Fruit fly (Drosophila melanogaster) whole organism, prepupa: Measurements from ENCODE around the gene CG7573.

Source experiments
- Blimp-1 ChIP-seq: fragments of 200-800 bp; sonication (Bioruptor generic); optimal IDR thresholded peaks from 3 replicates; lab custom pipeline; 2017; ENCODE audit warnings: missing biosample characterization, missing genetic modification characterization, mild to moderate bottlenecking, moderate library complexity, missing genetic modification reagents
- CG10631 ChIP-seq: fragments of 200-800 bp; sonication (Bioruptor generic); optimal IDR thresholded peaks from 2 replicates; lab custom pipeline; 2016; ENCODE audit warnings: missing biosample characterization, missing genetic modification characterization
- CG10669 ChIP-seq: fragments of 200-800 bp; sonication (Bioruptor generic); optimal IDR thresholded peaks from 3 replicates; lab custom pipeline; 2018; ENCODE audit warnings: missing biosample characterization, mild to moderate bottlenecking, missing genetic modification characterization, moderate library complexity
- CG11294 ChIP-seq: fragments of 200-800 bp; sonication (Bioruptor generic); IDR thresholded peaks from 2 replicates; pipeline ENCODE4 v1.3.6; 2022; ENCODE audit warnings: missing biosample characterization, missing genetic modification characterization
- CG11902 ChIP-seq: fragments of 200-800 bp; sonication (Bioruptor generic); optimal IDR thresholded peaks from 3 replicates; lab custom pipeline; 2016; ENCODE audit warnings: missing biosample characterization, missing genetic modification characterization
- CG15336 ChIP-seq: fragments of 200-800 bp; sonication (Bioruptor generic); IDR thresholded peaks from 2 replicates; pipeline ENCODE4 v1.3.6; 2022; ENCODE audit warnings: missing biosample characterization, missing genetic modification characterization
- CG1621 ChIP-seq: fragments of 200-800 bp; sonication (Bioruptor generic); optimal IDR thresholded peaks from 3 replicates; lab custom pipeline; 2018; ENCODE audit warnings: missing biosample characterization, mild to moderate bottlenecking, missing genetic modification characterization
- CG16779 ChIP-seq: fragments of 200-800 bp; sonication (Bioruptor generic); optimal IDR thresholded peaks from 3 replicates; lab custom pipeline; 2017; ENCODE audit warnings: missing biosample characterization, mild to moderate bottlenecking, missing genetic modification characterization
- CG3032 ChIP-seq: fragments of 200-800 bp; optimal IDR thresholded peaks from 2 replicates; lab custom pipeline; 2019; ENCODE audit warnings: missing biosample characterization, mild to moderate bottlenecking, missing genetic modification characterization, moderate library complexity
- CG31627 ChIP-seq: fragments of 200-800 bp; sonication (Bioruptor generic); optimal IDR thresholded peaks from 3 replicates; lab custom pipeline; 2016; ENCODE audit warnings: missing biosample characterization, missing genetic modification characterization
- CG32006 ChIP-seq: fragments of 200-800 bp; sonication (Bioruptor generic); optimal IDR thresholded peaks from 3 replicates; lab custom pipeline; 2017; ENCODE audit warnings: missing biosample characterization, mild to moderate bottlenecking, missing genetic modification characterization
- CG34406 ChIP-seq: fragments of 200-800 bp; sonication (Bioruptor generic); optimal IDR thresholded peaks from 3 replicates; lab custom pipeline; 2016; ENCODE audit warnings: missing biosample characterization, missing genetic modification characterization
- CG3919 ChIP-seq: fragments of 200-800 bp; sonication (Bioruptor generic); optimal IDR thresholded peaks from 3 replicates; lab custom pipeline; 2016; ENCODE audit warnings: missing biosample characterization, missing genetic modification characterization
- CG4318 ChIP-seq: fragments of 200-800 bp; sonication (Bioruptor generic); optimal IDR thresholded peaks from 3 replicates; lab custom pipeline; 2017; ENCODE audit warnings: missing biosample characterization, mild to moderate bottlenecking, missing genetic modification characterization
- CG6163 ChIP-seq: fragments of 200-800 bp; sonication (Bioruptor generic); IDR thresholded peaks from 3 replicates; pipeline ENCODE4 v1.3.6; 2022; ENCODE audit warnings: missing biosample characterization, missing genetic modification characterization
- CG6276 ChIP-seq: fragments of 200-800 bp; sonication (Bioruptor generic); optimal IDR thresholded peaks from 2 replicates; lab custom pipeline; 2017; ENCODE audit warnings: missing biosample characterization, mild to moderate bottlenecking, missing genetic modification characterization
- CG6792 ChIP-seq: fragments of 200-800 bp; sonication (Bioruptor generic); optimal IDR thresholded peaks from 3 replicates; lab custom pipeline; 2016; ENCODE audit warnings: missing biosample characterization, missing genetic modification characterization
- CG6808 ChIP-seq: fragments of 200-800 bp; sonication (Bioruptor generic); optimal IDR thresholded peaks from 3 replicates; lab custom pipeline; 2017; ENCODE audit warnings: missing biosample characterization, missing genetic modification characterization, mild to moderate bottlenecking, moderate library complexity, missing genetic modification reagents
- CG6854 ChIP-seq: fragments of 200-800 bp; sonication (Bioruptor generic); optimal IDR thresholded peaks from 2 replicates; lab custom pipeline; 2017; ENCODE audit warnings: missing biosample characterization, mild to moderate bottlenecking, missing genetic modification characterization
- CG7368 ChIP-seq: fragments of 200-800 bp; sonication (Bioruptor generic); optimal IDR thresholded peaks from 3 replicates; lab custom pipeline; 2016; ENCODE audit warnings: missing biosample characterization, missing genetic modification characterization
- CG8119 ChIP-seq: fragments of 200-800 bp; sonication (Bioruptor generic); IDR thresholded peaks from 3 replicates; pipeline ENCODE4 v1.3.6; 2022; ENCODE audit warnings: missing biosample characterization, missing genetic modification characterization
- CG8319 ChIP-seq: fragments of 200-800 bp; sonication (Bioruptor generic); optimal IDR thresholded peaks from 3 replicates; lab custom pipeline; 2016; ENCODE audit warnings: missing biosample characterization, missing genetic modification characterization
- Eip75B ChIP-seq: fragments of 200-800 bp; sonication (Bioruptor generic); optimal IDR thresholded peaks from 3 replicates; lab custom pipeline; 2016; ENCODE audit warnings: missing biosample characterization, missing genetic modification characterization
- Eip78C ChIP-seq: fragments of 200-800 bp; sonication (Bioruptor generic); peaks from one replicate; lab custom pipeline; 2016; ENCODE audit warnings: missing biosample characterization, missing genetic modification characterization
- Eip93F ChIP-seq: fragments of 200-800 bp; sonication (Bioruptor generic); optimal IDR thresholded peaks from 2 replicates; lab custom pipeline; 2016; ENCODE audit warnings: missing biosample characterization, mild to moderate bottlenecking, missing genetic modification characterization
- Ets21C ChIP-seq: fragments of 200-800 bp; sonication (Bioruptor generic); optimal IDR thresholded peaks from 3 replicates; lab custom pipeline; 2016; ENCODE audit warnings: missing biosample characterization, missing genetic modification characterization
- Ets96B ChIP-seq: fragments of 200-800 bp; optimal IDR thresholded peaks from 2 replicates; lab custom pipeline; 2019; ENCODE audit warnings: missing biosample characterization, mild to moderate bottlenecking, missing genetic modification characterization, moderate library complexity
- Gug ChIP-seq: fragments of 200-800 bp; sonication (Bioruptor generic); IDR thresholded peaks from 2 replicates; pipeline ENCODE4 v1.3.6; 2022; ENCODE audit warnings: missing biosample characterization, missing genetic modification characterization
- Hr4 ChIP-seq: fragments of 200-800 bp; sonication (Bioruptor generic); optimal IDR thresholded peaks from 3 replicates; lab custom pipeline; 2016; ENCODE audit warnings: missing biosample characterization, missing genetic modification characterization
- Lpt ChIP-seq: fragments of 200-800 bp; sonication (Bioruptor generic); optimal IDR thresholded peaks from 3 replicates; lab custom pipeline; 2016; ENCODE audit warnings: missing biosample characterization, missing genetic modification characterization
- OdsH ChIP-seq: fragments of 200-800 bp; sonication (Bioruptor generic); optimal IDR thresholded peaks from 3 replicates; lab custom pipeline; 2016; ENCODE audit warnings: missing biosample characterization, missing genetic modification characterization
- Smox ChIP-seq: fragments of 200-800 bp; sonication (Bioruptor generic); optimal IDR thresholded peaks from 3 replicates; lab custom pipeline; 2016; ENCODE audit warnings: missing biosample characterization, missing genetic modification characterization
- Sox102F ChIP-seq: fragments of 200-800 bp; sonication (Bioruptor generic); optimal IDR thresholded peaks from 2 replicates; lab custom pipeline; 2016; ENCODE audit warnings: missing biosample characterization, mild to moderate bottlenecking, missing genetic modification characterization
- Sox14 ChIP-seq: fragments of 200-800 bp; sonication (Bioruptor generic); optimal IDR thresholded peaks from 3 replicates; lab custom pipeline; 2016; ENCODE audit warnings: missing biosample characterization, missing genetic modification characterization
- achi ChIP-seq: fragments of 200-800 bp; sonication (Bioruptor generic); optimal IDR thresholded peaks from 3 replicates; lab custom pipeline; 2016; ENCODE audit warnings: missing biosample characterization, missing genetic modification characterization
- acj6 ChIP-seq: fragments of 200-800 bp; sonication (Bioruptor generic); optimal IDR thresholded peaks from 3 replicates; lab custom pipeline; 2016; ENCODE audit warnings: missing biosample characterization, missing genetic modification characterization
- dac ChIP-seq: fragments of 200-800 bp; sonication (Bioruptor generic); optimal IDR thresholded peaks from 2 replicates; lab custom pipeline; 2017; ENCODE audit warnings: missing biosample characterization, mild to moderate bottlenecking, missing genetic modification characterization
- dsx ChIP-seq: fragments of 200-800 bp; optimal IDR thresholded peaks from 3 replicates; lab custom pipeline; 2019; ENCODE audit warnings: missing biosample characterization, mild to moderate bottlenecking, missing genetic modification characterization, moderate library complexity; ENCODE audit not compliant: poor library complexity, severe bottlenecking
- eg ChIP-seq: fragments of 200-800 bp; sonication (Bioruptor generic); IDR thresholded peaks from 3 replicates; pipeline ENCODE4 v1.3.6; 2022; ENCODE audit warnings: missing biosample characterization, missing genetic modification characterization
- esn ChIP-seq: fragments of 200-800 bp; sonication (Bioruptor generic); optimal IDR thresholded peaks from 2 replicates; lab custom pipeline; 2016; ENCODE audit warnings: missing biosample characterization, mild to moderate bottlenecking, missing genetic modification characterization, moderate library complexity
- lz ChIP-seq: fragments of 200-800 bp; sonication (Bioruptor generic); optimal IDR thresholded peaks from 3 replicates; lab custom pipeline; 2016; ENCODE audit warnings: missing biosample characterization, missing genetic modification characterization
- net ChIP-seq: fragments of 200-800 bp; sonication (Bioruptor generic); optimal IDR thresholded peaks from 3 replicates; lab custom pipeline; 2016; ENCODE audit warnings: missing biosample characterization, missing genetic modification characterization
- pdm3 ChIP-seq: fragments of 200-800 bp; sonication (Bioruptor generic); optimal IDR thresholded peaks from 3 replicates; lab custom pipeline; 2016; ENCODE audit warnings: missing biosample characterization, missing genetic modification characterization
- salr ChIP-seq, 2 experiments: fragments of 200-800 bp; sonication (Bioruptor generic); optimal IDR thresholded peaks; 3 replicates each; lab custom pipeline; 2016 to 2018; ENCODE audit warnings: missing biosample characterization in 2 of 2, missing genetic modification characterization in 2 of 2, mild to moderate bottlenecking in 1 of 2
- ss ChIP-seq, 2 experiments: fragments of 200-800 bp; sonication (Bioruptor generic); optimal IDR thresholded peaks; 2 replicates in 1 of 2; 3 replicates in 1 of 2; lab custom pipeline; 2017 to 2018; ENCODE audit warnings: mild to moderate bottlenecking in 2 of 2, missing biosample characterization in 2 of 2, missing genetic modification characterization in 2 of 2, moderate library complexity in 1 of 2
- svp ChIP-seq: fragments of 200-800 bp; sonication (Bioruptor generic); peaks from one replicate; lab custom pipeline; 2016; ENCODE audit warnings: missing biosample characterization, missing genetic modification characterization
- topi ChIP-seq: fragments of 200-800 bp; sonication (Bioruptor generic); optimal IDR thresholded peaks from 3 replicates; lab custom pipeline; 2016; ENCODE audit warnings: missing biosample characterization, missing genetic modification characterization

CG7573 gene

dm6 chr3L:11350680-11351665 is 39.4 kb downstream of the CG7573 start (continued):
- TF ChIP-seq Blimp-1 (GFP tag; lab: Kevin White, UChicago) (no peak), acj6 (GFP tag; lab: Kevin White, UChicago) (peak; percentile 8), Gug (GFP tag; lab: Robert Waterston, UW) (peak; percentile 67), salr (GFP tag; optimal IDR thresholded peaks at IDR 0.05; lab: Kevin White, UChicago) (peak in 1 of 2 experiments; percentile 65), CG4318 (GFP tag; lab: Kevin White, UChicago) (no peak), Eip93F (no peak), CG16779 (tag; lab: Kevin White, UChicago) (peak; percentile 57), Ets21C (no peak), pdm3 (peak; percentile 50), CG6854 (GFP tag; lab: Kevin White, UChicago) (no peak), CG6163 (peak; percentile 83), Sox14 (no peak), Smox (no peak), CG7368 (GFP tag; lab: Kevin White, UChicago) (no peak), dac (peak; percentile 42), CG34406 (no peak), CG32006 (GFP tag; lab: Kevin White, UChicago) (peak; percentile 72), OdsH (peak; percentile 27), CG15336 (GFP tag; lab: Robert Waterston, UW) (peak; percentile 58; the same call in 1 of the 2 replicates)

- TF ChIP-seq CG6792 (GFP tag; lab: Kevin White, UChicago) = peak; percentile 24
- peak; percentile 36 for TF ChIP-seq CG31627 (GFP tag; lab: Kevin White, UChicago)
- TF ChIP-seq dsx (GFP tag; lab: Kevin White, UChicago) = no peak
- no peak for TF ChIP-seq CG6276
- TF ChIP-seq OdsH = peak; percentile 38
- TF ChIP-seq Sox14 = no peak
- peak; percentile 49 for TF ChIP-seq CG10631
- TF ChIP-seq Ets96B (tag; lab: Kevin White, UChicago) = no peak
- no peak for TF ChIP-seq CG3032 (tag; lab: Kevin White, UChicago)
- TF ChIP-seq CG11294 (GFP tag; lab: Robert Waterston, UW) = no peak
- peak; percentile 48 for TF ChIP-seq Smox
- TF ChIP-seq CG4318 (GFP tag; lab: Kevin White, UChicago) = no peak
- TF ChIP-seq pdm3 = peak; percentile 34
- TF ChIP-seq CG16779 (tag; lab: Kevin White, UChicago) = no peak
- peak; percentile 76 for TF ChIP-seq svp (GFP tag; lab: Kevin White, UChicago)
- peak; percentile 4 for TF ChIP-seq net (GFP tag; lab: Kevin White, UChicago)
- no peak for TF ChIP-seq Blimp-1 (GFP tag; lab: Kevin White, UChicago)
- TF ChIP-seq CG3919 (GFP tag; lab: Kevin White, UChicago) = peak; percentile 41
- no peak for TF ChIP-seq Lpt (GFP tag; lab: Kevin White, UChicago)
- no peak for TF ChIP-seq CG8319
- peak; percentile 35 for TF ChIP-seq topi
- TF ChIP-seq Eip93F = no peak
- TF ChIP-seq lz = peak; percentile 29
- TF ChIP-seq esn (GFP tag; lab: Kevin White, UChicago) = peak; percentile 43
- TF ChIP-seq ss (GFP tag; optimal IDR thresholded peaks at IDR 0.05; lab: Kevin White, UChicago) = no peak
- peak; percentile 87 for TF ChIP-seq CG6163
- TF ChIP-seq Gug (GFP tag; lab: Robert Waterston, UW) = 0 out of 2 replicates have a peak, but pooled peaks have one; percentile 12
- TF ChIP-seq CG7368 (GFP tag; lab: Kevin White, UChicago) = peak; percentile 16
- no peak for TF ChIP-seq CG11902
- peak; percentile 32 for TF ChIP-seq CG34406
- no peak for TF ChIP-seq CG1621 (tag; lab: Kevin White, UChicago)
- peak; percentile 0 for TF ChIP-seq CG10669
- TF ChIP-seq Eip75B (GFP tag; lab: Kevin White, UChicago) = peak; percentile 40
- TF ChIP-seq Eip78C (GFP tag; lab: Kevin White, UChicago) = peak; percentile 81
- peak; percentile 68 for TF ChIP-seq eg (GFP tag; lab: Robert Waterston, UW)
- TF ChIP-seq achi (GFP tag; lab: Kevin White, UChicago) = peak; percentile 25
- TF ChIP-seq CG6808 (GFP tag; lab: Kevin White, UChicago) = no peak
- peak; percentile 31 for TF ChIP-seq Sox102F (GFP tag; lab: Kevin White, UChicago)
- TF ChIP-seq Hr4 (GFP tag; lab: Kevin White, UChicago) = peak; percentile 29
- TF ChIP-seq CG8119 (GFP tag; lab: Robert Waterston, UW) = 0 out of 3 replicates have a peak, but pooled peaks have one; percentile 46
These were observed 40.2 kb downstream of the CG7573 start for dm6 chr3L:11351715-11352114.
